Worm (Caenorhabditis elegans) whole organism, young adult: ENCODE measurements around the gene Y67A10A.11.

ENCODE experiments used
- C17E4.6 ChIP-seq: fragments of 200-800 bp; sonication (Bioruptor generic); IDR thresholded peaks from 2 replicates; pipeline ENCODE4 v1.3.6; 2022; ENCODE audit warnings: missing genetic modification reagents, missing genetic modification characterization, missing compliant biosample characterization
- T26A5.8 ChIP-seq: sonication (generic microtip); optimal IDR thresholded peaks from 2 replicates; lab custom pipeline; 2016; ENCODE audit warnings: missing genetic modification characterization, missing compliant biosample characterization
- akir-1 ChIP-seq: fragments of 200-800 bp; sonication (Bioruptor generic); optimal IDR thresholded peaks from 2 replicates; lab custom pipeline; 2018; ENCODE audit warnings: mild to moderate bottlenecking, missing genetic modification characterization, moderate library complexity, missing compliant biosample characterization
- attf-5 ChIP-seq: fragments of 200-800 bp; sonication (Bioruptor generic); optimal IDR thresholded peaks from 2 replicates; lab custom pipeline; 2018; ENCODE audit warnings: mild to moderate bottlenecking, missing genetic modification characterization, missing compliant biosample characterization
- bed-1 ChIP-seq: fragments of 200-800 bp; sonication (Bioruptor generic); IDR thresholded peaks from 2 replicates; pipeline ENCODE4 v1.3.6; 2022; ENCODE audit warnings: missing genetic modification reagents, missing genetic modification characterization, missing compliant biosample characterization
- cebp-1 ChIP-seq, 2 experiments: fragments of 200-800 bp in 1 of 2; sonication (Bioruptor generic) in 1 of 2; sonication (generic microtip) in 1 of 2; IDR thresholded peaks in 1 of 2; optimal IDR thresholded peaks in 1 of 2; 2 replicates each; pipeline versions ENCODE4 v1.3.6 to Lab custom; 2017 to 2022; ENCODE audit warnings: missing compliant biosample characterization in 2 of 2, missing genetic modification characterization in 2 of 2, mild to moderate bottlenecking in 1 of 2, missing genetic modification reagents in 1 of 2, moderate library complexity in 1 of 2
- cebp-2 ChIP-seq: fragments of 200-800 bp; sonication (Bioruptor generic); IDR thresholded peaks from 2 replicates; pipeline ENCODE4 v1.3.6; 2022; ENCODE audit warnings: missing genetic modification characterization, missing compliant biosample characterization
- die-1 ChIP-seq: sonication (generic microtip); optimal IDR thresholded peaks from 2 replicates; lab custom pipeline; 2016; ENCODE audit warnings: missing genotype, mild to moderate bottlenecking, missing genetic modification characterization, missing compliant biosample characterization
- dpl-1 ChIP-seq: fragments of 150-350 bp; optimal IDR thresholded peaks from 2 replicates; lab custom pipeline; 2014; ENCODE audit warnings: missing biosample characterization, missing genetic modification reagents, missing genetic modification characterization
- hmg-1.2 ChIP-seq: fragments of 200-800 bp; sonication (Bioruptor generic); IDR thresholded peaks from 2 replicates; pipeline ENCODE4 v1.3.6; 2022; ENCODE audit warnings: missing genetic modification reagents, missing genetic modification characterization, missing compliant biosample characterization
- sdz-38 ChIP-seq: sonication (generic microtip); optimal IDR thresholded peaks from 2 replicates; lab custom pipeline; 2016; ENCODE audit warnings: missing genotype, missing genetic modification characterization, missing compliant biosample characterization
- snpc-3.4 ChIP-seq: sonication (generic microtip); optimal IDR thresholded peaks from 2 replicates; lab custom pipeline; 2017; ENCODE audit warnings: missing genetic modification characterization, mild to moderate bottlenecking, missing compliant biosample characterization, antibody characterized with exemption, moderate library complexity, missing genotype, missing genetic modification reagents
- snpc-4 ChIP-seq, 5 experiments: fragments of 150-350 bp in 1 of 5; sonication (generic microtip) in 4 of 5; optimal IDR thresholded peaks; 2 replicates each; lab custom pipeline; 2014 to 2018; ENCODE audit warnings: missing genetic modification characterization in 5 of 5, missing biosample characterization in 3 of 5, antibody characterized with exemption in 2 of 5, mild to moderate bottlenecking in 2 of 5, missing compliant biosample characterization in 2 of 5, missing genotype in 2 of 5, moderate library complexity in 2 of 5, missing genetic modification reagents in 1 of 5

- TF ChIP-seq cebp-2, result no peak
- TF ChIP-seq C17E4.6, result no peak
- no peak for TF ChIP-seq die-1 (tag; lab: Kevin White, UChicago)
- TF ChIP-seq snpc-3.4, result no peak
- TF ChIP-seq akir-1, result no peak
- TF ChIP-seq dpl-1 (GFP tag; lab: Kevin White, UChicago), result no peak
- no peak for TF ChIP-seq attf-5 (GFP tag; lab: Kevin White, UChicago)
- no peak for TF ChIP-seq snpc-4 (GFP tag; optimal IDR thresholded peaks at IDR 0.05; lab: Kevin White, UChicago)
- TF ChIP-seq snpc-4 (tag; optimal IDR thresholded peaks at IDR 0.05; lab: Kevin White, UChicago), result no peak
- no peak for TF ChIP-seq sdz-38 (tag; lab: Kevin White, UChicago)
- no peak for TF ChIP-seq cebp-1 (GFP tag; IDR thresholded peaks at IDR 0.05; lab: Robert Waterston, UW)
- no peak for TF ChIP-seq cebp-1 (tag; optimal IDR thresholded peaks at IDR 0.05; lab: Kevin White, UChicago)
- no peak for TF ChIP-seq hmg-1.2 (GFP tag; lab: Robert Waterston, UW)
- TF ChIP-seq bed-1 (GFP tag; lab: Robert Waterston, UW), result no peak
- TF ChIP-seq T26A5.8, result no peak
These were observed 13.5 kb upstream of the Y67A10A.11 start, which contains the start of gene fbxa-83 for ce11 chrIV:14326283-14326682.
